Fruit fly (Drosophila melanogaster) whole organism: Measurements from ENCODE around the gene vls.

Experiments used
- CG8478 ChIP-seq: fragments of >200 bp; optimal IDR thresholded peaks from 2 replicates; lab custom pipeline; 2018; ENCODE audit warnings: inconsistent platforms
- Dll ChIP-seq: fragments of >200 bp; optimal IDR thresholded peaks from 2 replicates; lab custom pipeline; 2017
- EcR ChIP-seq, 2 experiments: fragments of >200 bp; optimal IDR thresholded peaks; 2 replicates each; lab custom pipeline; 2017; ENCODE audit warnings: missing biosample characterization in 2 of 2, missing genetic modification characterization in 2 of 2, missing genetic modification reagents in 2 of 2
- pan ChIP-seq: fragments of >200 bp; optimal IDR thresholded peaks from 2 replicates; lab custom pipeline; 2017
- psq ChIP-seq: fragments of >200 bp; optimal IDR thresholded peaks from 2 replicates; lab custom pipeline; 2017

DNA sequence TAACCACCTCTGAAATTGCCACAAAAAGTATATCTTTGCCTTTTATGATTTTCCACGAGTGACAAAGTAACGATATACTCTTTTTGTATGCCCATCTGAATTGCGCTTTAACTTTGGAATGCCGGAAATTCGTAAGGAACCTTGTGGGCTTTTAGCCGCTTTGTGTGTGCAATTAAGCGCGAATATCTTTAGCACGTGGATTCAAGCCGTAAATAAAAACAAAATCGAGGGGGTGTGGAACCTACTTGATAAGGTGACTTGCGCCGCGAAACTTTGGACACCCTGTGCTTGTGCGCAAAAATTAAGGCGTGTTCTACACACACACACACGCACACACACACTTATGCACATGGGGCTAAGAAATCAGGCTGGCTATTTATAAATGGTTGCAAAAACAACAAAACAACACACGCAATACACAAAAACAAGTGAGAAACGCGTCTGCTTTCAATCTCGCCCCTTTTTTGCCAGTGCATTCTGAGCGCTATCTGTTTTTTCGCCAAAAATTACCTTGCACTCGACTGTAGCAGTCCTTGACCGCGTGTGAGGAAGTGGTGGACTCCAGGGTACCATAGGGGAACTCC, 18.7 kb upstream of the vls start:
- TF ChIP-seq psq (lab: Kevin White, UChicago): no peak
- no peak for TF ChIP-seq pan (lab: Kevin White, UChicago)
- TF ChIP-seq EcR (GFP tag; optimal IDR thresholded peaks at IDR 0.05; lab: Kevin White, UChicago): peak; percentile 8 to 25
- no peak for TF ChIP-seq CG8478
- no peak for TF ChIP-seq Dll (lab: Kevin White, UChicago)
